Fruit fly (Drosophila melanogaster) whole organism, embryonic: ENCODE measurements around the gene beta'COP.

Experiments
- B-H2 ChIP-seq: fragments of 200-800 bp; sonication (Bioruptor generic); optimal IDR thresholded peaks from 2 replicates; lab custom pipeline; 2018; ENCODE audit warnings: missing biosample characterization, mild to moderate bottlenecking, missing genetic modification characterization
- Bteb2 ChIP-seq: fragments of 200-800 bp; sonication (Bioruptor generic); optimal IDR thresholded peaks from 2 replicates; lab custom pipeline; 2016; ENCODE audit warnings: missing biosample characterization, missing genetic modification characterization
- CG10267 ChIP-seq: fragments of 200-800 bp; sonication (Bioruptor generic); optimal IDR thresholded peaks from 2 replicates; lab custom pipeline; 2018; ENCODE audit warnings: missing biosample characterization, mild to moderate bottlenecking, missing genetic modification characterization, moderate library complexity
- CG10431 ChIP-seq: fragments of 200-800 bp; sonication (Bioruptor generic); optimal IDR thresholded peaks from 3 replicates; lab custom pipeline; 2018; ENCODE audit warnings: missing biosample characterization, mild to moderate bottlenecking, missing genetic modification characterization
- CG10565 ChIP-seq: fragments of 200-800 bp; sonication (Bioruptor generic); optimal IDR thresholded peaks from 3 replicates; lab custom pipeline; 2016; ENCODE audit warnings: missing biosample characterization, mild to moderate bottlenecking, missing genetic modification characterization
- CG10654 ChIP-seq: fragments of 200-800 bp; sonication (Bioruptor generic); optimal IDR thresholded peaks from 2 replicates; lab custom pipeline; 2016; ENCODE audit warnings: missing biosample characterization, missing genetic modification characterization
- CG12744 ChIP-seq: fragments of 200-800 bp; sonication (Bioruptor generic); optimal IDR thresholded peaks from 2 replicates; lab custom pipeline; 2016; ENCODE audit warnings: missing biosample characterization, missing genetic modification characterization
- CG13296 ChIP-seq: fragments of 200-800 bp; sonication (Bioruptor generic); optimal IDR thresholded peaks from 3 replicates; lab custom pipeline; 2018; ENCODE audit warnings: missing biosample characterization, mild to moderate bottlenecking, missing genetic modification characterization
- CG14441 ChIP-seq: fragments of 200-800 bp; sonication (Bioruptor generic); IDR thresholded peaks from 2 replicates; pipeline ENCODE4 v1.3.6; 2022; ENCODE audit warnings: missing biosample characterization, missing genetic modification characterization
- CG15601 ChIP-seq: fragments of 200-800 bp; sonication (Bioruptor generic); optimal IDR thresholded peaks from 3 replicates; lab custom pipeline; 2019; ENCODE audit warnings: missing biosample characterization, mild to moderate bottlenecking, missing genetic modification characterization, moderate library complexity
- CG15696 ChIP-seq: fragments of 200-800 bp; sonication (Bioruptor generic); optimal IDR thresholded peaks from 2 replicates; lab custom pipeline; 2019; ENCODE audit warnings: missing biosample characterization, mild to moderate bottlenecking, missing genetic modification characterization, moderate library complexity
- CG1603 ChIP-seq: fragments of 200-800 bp; sonication (Bioruptor generic); optimal IDR thresholded peaks from 2 replicates; lab custom pipeline; 2019; ENCODE audit warnings: missing biosample characterization, mild to moderate bottlenecking, missing genetic modification characterization, moderate library complexity
- CG17186 ChIP-seq: fragments of 200-800 bp; sonication (Bioruptor generic); optimal IDR thresholded peaks from 3 replicates; lab custom pipeline; 2017; ENCODE audit warnings: missing biosample characterization, missing genetic modification reagents, missing genetic modification characterization
- CG2678 ChIP-seq: fragments of 200-800 bp; sonication (Bioruptor generic); optimal IDR thresholded peaks from 3 replicates; lab custom pipeline; 2019; ENCODE audit warnings: missing biosample characterization, mild to moderate bottlenecking, missing genetic modification characterization, moderate library complexity
- CG32532 ChIP-seq: fragments of 200-800 bp; sonication (Bioruptor generic); IDR thresholded peaks from 2 replicates; pipeline ENCODE4 v1.3.6; 2022; ENCODE audit warnings: missing biosample characterization, missing genetic modification characterization
- CG33213 ChIP-seq: fragments of 200-800 bp; sonication (Bioruptor generic); optimal IDR thresholded peaks from 3 replicates; lab custom pipeline; 2016; ENCODE audit warnings: missing biosample characterization, missing genetic modification characterization
- CG3726 ChIP-seq: fragments of 200-800 bp; sonication (Bioruptor generic); IDR thresholded peaks from 3 replicates; pipeline ENCODE4, ENCODE4 v1.3.6; 2022; ENCODE audit warnings: missing biosample characterization, missing genetic modification characterization
- CG4328 ChIP-seq: fragments of 200-800 bp; sonication (Bioruptor generic); optimal IDR thresholded peaks from 3 replicates; lab custom pipeline; 2017; ENCODE audit warnings: missing biosample characterization, missing genetic modification reagents, missing genetic modification characterization
- CG4424 ChIP-seq: fragments of 200-800 bp; sonication (Bioruptor generic); optimal IDR thresholded peaks from 3 replicates; lab custom pipeline; 2016; ENCODE audit warnings: missing biosample characterization, missing genetic modification characterization
- CG5953 ChIP-seq: fragments of 200-800 bp; sonication (Bioruptor generic); IDR thresholded peaks from 2 replicates; pipeline ENCODE4 v1.3.6; 2022; ENCODE audit warnings: missing biosample characterization, missing genetic modification characterization
- CG6654 ChIP-seq: fragments of 200-800 bp; sonication (Bioruptor generic); optimal IDR thresholded peaks from 2 replicates; lab custom pipeline; 2017; ENCODE audit warnings: missing biosample characterization, mild to moderate bottlenecking, missing genetic modification characterization
- CG8388 ChIP-seq: fragments of 200-800 bp; sonication (Bioruptor generic); optimal IDR thresholded peaks from 2 replicates; lab custom pipeline; 2019; ENCODE audit warnings: missing biosample characterization, mild to moderate bottlenecking, missing genetic modification characterization, moderate library complexity
- CG9609 ChIP-seq: fragments of 200-800 bp; sonication (Bioruptor generic); optimal IDR thresholded peaks from 3 replicates; lab custom pipeline; 2016; ENCODE audit warnings: missing biosample characterization, missing genetic modification characterization
- CG9797 ChIP-seq: fragments of 200-800 bp; sonication (Bioruptor generic); optimal IDR thresholded peaks from 3 replicates; lab custom pipeline; 2018; ENCODE audit warnings: missing biosample characterization, mild to moderate bottlenecking, missing genetic modification characterization
- Camta ChIP-seq: fragments of 200-800 bp; sonication (Bioruptor generic); optimal IDR thresholded peaks from 2 replicates; lab custom pipeline; 2016; ENCODE audit warnings: missing biosample characterization, missing genetic modification characterization
- Doc2 ChIP-seq: fragments of 200-800 bp; sonication (Bioruptor generic); IDR thresholded peaks from 2 replicates; pipeline ENCODE4 v1.3.6; 2022; ENCODE audit warnings: missing biosample characterization, missing genetic modification characterization
- Eip74EF ChIP-seq, 2 experiments: fragments of 200-800 bp in 1 of 2; fragments of >200 bp in 1 of 2; sonication (Bioruptor generic) in 1 of 2; optimal IDR thresholded peaks; 2 replicates each; lab custom pipeline; 2017 to 2019; ENCODE audit warnings: missing biosample characterization in 2 of 2, missing genetic modification characterization in 2 of 2, mild to moderate bottlenecking in 1 of 2, moderate library complexity in 1 of 2
- HLH3B ChIP-seq: fragments of 200-800 bp; sonication (Bioruptor generic); IDR thresholded peaks from 2 replicates; pipeline ENCODE4 v1.3.6; 2022; ENCODE audit warnings: missing biosample characterization, missing genetic modification characterization
- Hmr ChIP-seq: fragments of 200-800 bp; sonication (Bioruptor generic); optimal IDR thresholded peaks from 3 replicates; lab custom pipeline; 2017; ENCODE audit warnings: mild to moderate bottlenecking, missing biosample characterization, missing genetic modification reagents, missing genetic modification characterization
- Jarid2 ChIP-seq: fragments of 200-800 bp; sonication (Bioruptor generic); optimal IDR thresholded peaks from 3 replicates; lab custom pipeline; 2017; ENCODE audit warnings: mild to moderate bottlenecking, missing biosample characterization, missing genetic modification reagents, missing genetic modification characterization
- PHDP ChIP-seq: fragments of 200-800 bp; sonication (Bioruptor generic); optimal IDR thresholded peaks from 3 replicates; lab custom pipeline; 2018; ENCODE audit warnings: missing biosample characterization, mild to moderate bottlenecking, missing genetic modification characterization, moderate library complexity
- TFAM ChIP-seq: fragments of 200-800 bp; sonication (Bioruptor generic); optimal IDR thresholded peaks from 2 replicates; lab custom pipeline; 2017; ENCODE audit warnings: missing biosample characterization, missing genetic modification characterization, inconsistent platforms
- Tbp ChIP-seq: fragments of >200 bp; optimal IDR thresholded peaks from 2 replicates; lab custom pipeline; 2018; ENCODE audit warnings: missing biosample characterization, missing genetic modification characterization
- Trl ChIP-seq, 3 experiments: fragments of >200 bp in 2 of 3; fragments of 200-800 bp in 1 of 3; sonication (Bioruptor generic) in 1 of 3; optimal IDR thresholded peaks; 2 replicates in 1 of 3; 3 replicates in 2 of 3; lab custom pipeline; 2016 to 2017; ENCODE audit warnings: missing biosample characterization in 1 of 3, missing genetic modification characterization in 1 of 3
- YL-1 ChIP-seq: fragments of 200-800 bp; sonication (Bioruptor generic); optimal IDR thresholded peaks from 3 replicates; lab custom pipeline; 2017; ENCODE audit warnings: missing biosample characterization, mild to moderate bottlenecking, missing genetic modification characterization
- btn ChIP-seq: fragments of 200-800 bp; sonication (Bioruptor generic); optimal IDR thresholded peaks from 2 replicates; lab custom pipeline; 2016; ENCODE audit warnings: missing biosample characterization, missing genetic modification characterization
- cad ChIP-seq: fragments of >200 bp; optimal IDR thresholded peaks from 2 replicates; lab custom pipeline; 2017; ENCODE audit warnings: missing biosample characterization, missing genetic modification characterization
- dm ChIP-seq: fragments of 200-800 bp; sonication (Bioruptor generic); optimal IDR thresholded peaks from 3 replicates; lab custom pipeline; 2016; ENCODE audit warnings: missing biosample characterization, missing genetic modification characterization
- dmrt99B ChIP-seq: fragments of 200-800 bp; sonication (Bioruptor generic); optimal IDR thresholded peaks from 2 replicates; lab custom pipeline; 2018; ENCODE audit warnings: missing biosample characterization, mild to moderate bottlenecking, missing genetic modification characterization, moderate library complexity
- dpn ChIP-seq, 2 experiments: fragments of 200-800 bp; sonication (Bioruptor generic); optimal IDR thresholded peaks; 3 replicates each; lab custom pipeline; 2016; ENCODE audit warnings: missing biosample characterization in 2 of 2, missing genetic modification characterization in 2 of 2
- emc ChIP-seq: fragments of 200-800 bp; sonication (Bioruptor generic); optimal IDR thresholded peaks from 2 replicates; lab custom pipeline; 2016; ENCODE audit warnings: missing biosample characterization, missing genetic modification characterization
- gcm ChIP-seq: fragments of 200-800 bp; sonication (Bioruptor generic); optimal IDR thresholded peaks from 2 replicates; lab custom pipeline; 2019; ENCODE audit warnings: missing biosample characterization, mild to moderate bottlenecking, missing genetic modification characterization, moderate library complexity
- gsb ChIP-seq: fragments of 200-800 bp; sonication (Bioruptor generic); IDR thresholded peaks from 2 replicates; pipeline ENCODE4 v1.3.6; 2022; ENCODE audit warnings: missing biosample characterization, missing genetic modification characterization
- ken ChIP-seq: fragments of 200-800 bp; sonication (Bioruptor generic); IDR thresholded peaks from 3 replicates; pipeline ENCODE4 v1.3.6; 2022; ENCODE audit warnings: missing biosample characterization, missing genetic modification characterization
- knrl ChIP-seq: fragments of 200-800 bp; sonication (Bioruptor generic); IDR thresholded peaks from 3 replicates; pipeline ENCODE4 v1.3.6; 2022; ENCODE audit warnings: missing biosample characterization, missing genetic modification characterization; ENCODE audit not compliant: partially characterized antibody
- seq ChIP-seq: fragments of 200-800 bp; sonication (Bioruptor generic); IDR thresholded peaks from 2 replicates; pipeline ENCODE4 v1.3.6; 2022; ENCODE audit warnings: missing biosample characterization, missing genetic modification characterization
- sima ChIP-seq: fragments of 200-800 bp; sonication (Bioruptor generic); optimal IDR thresholded peaks from 2 replicates; lab custom pipeline; 2016; ENCODE audit warnings: missing biosample characterization, missing genetic modification characterization
- sug ChIP-seq: fragments of 200-800 bp; optimal IDR thresholded peaks from 2 replicates; lab custom pipeline; 2019; ENCODE audit warnings: missing biosample characterization, mild to moderate bottlenecking, missing genetic modification characterization, moderate library complexity
- usp ChIP-seq: fragments of >200 bp; optimal IDR thresholded peaks from 2 replicates; lab custom pipeline; 2017; ENCODE audit warnings: missing biosample characterization, missing genetic modification characterization

beta'COP gene

DNA sequence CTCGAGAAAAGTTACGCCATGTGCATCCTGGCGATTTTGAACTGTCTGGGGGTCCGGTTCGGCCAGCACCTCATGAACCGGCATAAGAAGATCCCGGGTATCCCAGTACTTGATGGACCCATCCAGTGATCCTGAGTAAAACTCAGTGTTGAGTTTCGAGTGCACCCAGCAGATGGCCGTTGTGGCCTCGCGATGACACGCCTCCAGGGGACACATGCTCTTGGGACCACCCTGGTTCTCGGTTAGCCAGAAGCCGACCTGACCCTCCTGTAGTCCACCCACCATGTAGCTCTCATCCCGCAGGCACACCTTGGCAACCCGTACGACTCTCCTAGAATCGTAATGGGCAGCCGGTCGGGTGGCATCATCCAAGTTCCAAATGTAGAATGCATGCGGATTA lies 18.7 kb downstream of the beta'COP start:
- TF ChIP-seq Tbp, result no peak
- no peak for TF ChIP-seq CG10654 (GFP tag; lab: Kevin White, UChicago)
- TF ChIP-seq Hmr (GFP tag; lab: Kevin White, UChicago), result no peak
- no peak for TF ChIP-seq CG12744
- no peak for TF ChIP-seq usp (GFP tag; lab: Kevin White, UChicago)
- TF ChIP-seq PHDP, result no peak
- TF ChIP-seq Camta (GFP tag; lab: Kevin White, UChicago), result no peak
- no peak for TF ChIP-seq dmrt99B (tag; lab: Kevin White, UChicago)
- no peak for TF ChIP-seq knrl (GFP tag; lab: Robert Waterston, UW)
- TF ChIP-seq TFAM (GFP tag; lab: Kevin White, UChicago), result no peak
- no peak for TF ChIP-seq CG10267 (tag; lab: Kevin White, UChicago)
- TF ChIP-seq CG9609 (GFP tag; lab: Kevin White, UChicago), result no peak
- TF ChIP-seq sima (GFP tag; lab: Kevin White, UChicago), result no peak
- TF ChIP-seq CG14441 (GFP tag; lab: Robert Waterston, UW), result no peak
- TF ChIP-seq CG10431 (GFP tag; lab: Kevin White, UChicago), result no peak
- no peak for TF ChIP-seq CG33213
- TF ChIP-seq btn (GFP tag; lab: Kevin White, UChicago), result no peak

DNA sequence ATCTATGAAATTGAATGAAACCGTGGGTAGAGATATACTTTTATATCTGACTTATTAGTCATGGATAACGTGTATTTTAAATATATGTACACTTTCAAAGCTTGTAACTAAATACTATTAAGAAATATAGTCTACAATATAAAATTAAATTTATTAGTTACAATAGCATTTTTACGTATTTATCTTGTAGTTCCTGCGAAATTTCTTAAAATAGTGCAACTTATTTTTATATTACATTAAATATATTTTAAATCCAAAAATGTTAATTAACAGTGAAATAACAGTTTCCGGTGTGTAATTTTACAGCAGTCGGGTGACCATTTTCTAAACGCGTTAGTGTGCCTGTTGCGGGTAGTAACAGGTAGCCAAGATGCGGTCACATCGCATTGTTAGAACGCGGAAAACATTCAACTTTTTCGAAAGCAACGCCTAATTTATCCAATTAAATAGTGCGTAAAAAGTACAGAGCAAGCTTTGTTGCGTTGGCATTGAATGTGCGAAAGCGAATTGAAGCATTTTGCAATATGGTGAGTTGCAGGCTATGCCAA lies 20.0 kb downstream of the beta'COP start, which contains the start of the genes CG10859 and CG7110:
Gene CG10859 (minus strand): TSS at position 51 of the 548 bp plus-strand sequence.
Gene CG7110 (plus strand): TSS at position 378 of the 548 bp plus-strand sequence.
- TF ChIP-seq CG10565 (GFP tag; lab: Kevin White, UChicago) (no peak), CG6654 (GFP tag; lab: Kevin White, UChicago) (no peak), CG14441 (GFP tag; lab: Robert Waterston, UW) (no peak), sug (tag; lab: Kevin White, UChicago) (peak; percentile 48), CG32532 (GFP tag; lab: Robert Waterston, UW) (peak; percentile 55; the same call in 1 of the 2 replicates), YL-1 (GFP tag; lab: Kevin White, UChicago) (peak; percentile 78), dm (GFP tag; lab: Kevin White, UChicago) (peak; percentile 60), CG17186 (GFP tag; lab: Kevin White, UChicago) (peak; percentile 99), CG4424 (no peak), dpn (GFP tag; optimal IDR thresholded peaks at IDR 0.05; lab: Kevin White, UChicago) (no peak), Bteb2 (GFP tag; lab: Kevin White, UChicago) (peak; percentile 34), emc (GFP tag; lab: Kevin White, UChicago) (no peak), Doc2 (GFP tag; lab: Robert Waterston, UW) (no peak), seq (no peak), gcm (GFP tag; lab: Kevin White, UChicago) (peak; percentile 9), ken (no peak), cad (no peak), CG13296 (GFP tag; lab: Kevin White, UChicago) (peak; percentile 71), Eip74EF (GFP tag; optimal IDR thresholded peaks at IDR 0.05; lab: Kevin White, UChicago) (peak in 1 of 2 experiments; percentile 55), CG5953 (GFP tag; lab: Robert Waterston, UW) (no peak), CG2678 (tag; lab: Kevin White, UChicago) (peak; percentile 43), CG15601 (tag; lab: Kevin White, UChicago) (peak; percentile 33), CG3726 (no peak), HLH3B (GFP tag; lab: Robert Waterston, UW) (0 out of 2 replicates have a peak, but pooled peaks have one; percentile 19), CG1603 (tag; lab: Kevin White, UChicago) (peak; percentile 81), CG15696 (tag; lab: Kevin White, UChicago) (no peak), CG4328 (GFP tag; lab: Kevin White, UChicago) (peak; percentile 59), CG9797 (GFP tag; lab: Kevin White, UChicago) (peak; percentile 77), B-H2 (GFP tag; lab: Kevin White, UChicago) (peak; percentile 63), Trl (optimal IDR thresholded peaks at IDR 0.05; lab: Kevin White, UChicago) (no peak), Trl (GFP tag; optimal IDR thresholded peaks at IDR 0.05; lab: Kevin White, UChicago) (no peak), gsb (no peak), CG10654 (GFP tag; lab: Kevin White, UChicago) (peak; percentile 18), Jarid2 (GFP tag; lab: Kevin White, UChicago) (peak; percentile 16), CG8388 (GFP tag; lab: Kevin White, UChicago) (peak; percentile 35)
